Fruit fly (Drosophila melanogaster) whole organism, prepupa: ENCODE data around the gene Cadps.

ENCODE experiments used
- CG10669 ChIP-seq: fragments of 200-800 bp; sonication (Bioruptor generic); optimal IDR thresholded peaks from 3 replicates; lab custom pipeline; 2018; ENCODE audit warnings: missing biosample characterization, mild to moderate bottlenecking, missing genetic modification characterization, moderate library complexity
- CG16779 ChIP-seq: fragments of 200-800 bp; sonication (Bioruptor generic); optimal IDR thresholded peaks from 3 replicates; lab custom pipeline; 2017; ENCODE audit warnings: missing biosample characterization, mild to moderate bottlenecking, missing genetic modification characterization
- CG6163 ChIP-seq: fragments of 200-800 bp; sonication (Bioruptor generic); IDR thresholded peaks from 3 replicates; pipeline ENCODE4 v1.3.6; 2022; ENCODE audit warnings: missing biosample characterization, missing genetic modification characterization
- Gug ChIP-seq: fragments of 200-800 bp; sonication (Bioruptor generic); IDR thresholded peaks from 2 replicates; pipeline ENCODE4 v1.3.6; 2022; ENCODE audit warnings: missing biosample characterization, missing genetic modification characterization
- Hr39 ChIP-seq: fragments of 200-800 bp; sonication (Bioruptor generic); optimal IDR thresholded peaks from 2 replicates; lab custom pipeline; 2016; ENCODE audit warnings: missing biosample characterization, missing genetic modification characterization
- OdsH ChIP-seq: fragments of 200-800 bp; sonication (Bioruptor generic); optimal IDR thresholded peaks from 3 replicates; lab custom pipeline; 2016; ENCODE audit warnings: missing biosample characterization, missing genetic modification characterization
- spab ChIP-seq: fragments of 200-800 bp; sonication (Bioruptor generic); optimal IDR thresholded peaks from 2 replicates; lab custom pipeline; 2017; ENCODE audit warnings: missing biosample characterization, mild to moderate bottlenecking, missing genetic modification characterization, missing genetic modification reagents

- TF ChIP-seq Gug (no peak), CG16779 (tag; lab: Kevin White, UChicago) (no peak), OdsH (GFP tag; lab: Kevin White, UChicago) (no peak), Hr39 (GFP tag; lab: Kevin White, UChicago) (no peak), CG10669 (GFP tag; lab: Kevin White, UChicago) (no peak), CG6163 (no peak), spab (GFP tag; lab: Kevin White, UChicago) (no peak)
Measured at dm6 chr4:1260363-1260762, 29.7 kb downstream of the Cadps start.
